Worm (Caenorhabditis elegans): ENCODE results near the gene jamp-1.

jamp-1 gene

DNA sequence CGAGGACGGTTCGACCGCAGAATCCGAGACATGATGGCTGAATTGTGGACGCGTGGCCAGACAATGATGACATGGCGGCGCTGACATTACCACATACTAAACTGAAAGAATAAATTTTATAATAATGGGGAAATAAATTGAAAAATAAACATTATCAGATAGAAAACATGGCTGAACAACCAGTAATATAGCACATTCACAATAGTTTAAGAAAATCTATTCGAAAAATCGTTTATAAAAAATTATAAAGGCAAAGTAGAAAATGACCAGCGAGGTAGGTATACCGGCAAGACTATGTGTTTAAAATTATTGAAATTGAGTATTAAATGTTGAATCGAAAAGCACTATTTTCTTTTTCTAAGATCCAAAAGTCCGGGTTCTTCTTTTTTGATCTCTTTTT lies at the start of gene jamp-1:
Gene jamp-1 (minus strand): TSS at position 101 of the 400 bp plus-strand sequence.
- TF ChIP-seq lin-13 (GFP tag; optimal IDR thresholded peaks at IDR 0.05) (no peak), unc-55 (GFP tag; optimal IDR thresholded peaks at IDR 0.05) (no peak), mdl-1 (tag; optimal IDR thresholded peaks at IDR 0.05) (no peak), blmp-1 (tag; optimal IDR thresholded peaks at IDR 0.05; ENCODE audit: insufficient read depth) (no peak), nhr-77 (tag; optimal IDR thresholded peaks at IDR 0.05) (no peak), ama-1 (optimal IDR thresholded peaks at IDR 0.05) (no peak), sma-3 (GFP tag; optimal IDR thresholded peaks at IDR 0.05) (no peak), nhr-25 (tag; optimal IDR thresholded peaks at IDR 0.05) (no peak), mab-5 (tag; optimal IDR thresholded peaks at IDR 0.05) (no peak), ztf-11 (tag; optimal IDR thresholded peaks at IDR 0.05) (no peak), sma-9 (GFP tag; optimal IDR thresholded peaks at IDR 0.05) (no peak), sma-9 (tag; optimal IDR thresholded peaks at IDR 0.05) (no peak), ZK546.5 (tag; optimal IDR thresholded peaks at IDR 0.05) (no peak), egl-27 (tag; optimal IDR thresholded peaks at IDR 0.05) (no peak), nhr-6 (tag; optimal IDR thresholded peaks at IDR 0.05) (no peak), nhr-23 (tag; optimal IDR thresholded peaks at IDR 0.05) (no peak), ztf-1 (GFP tag; conservative IDR thresholded peaks at IDR 0.05) (no peak), alr-1 (tag; optimal IDR thresholded peaks at IDR 0.05) (no peak), gmeb-1 (tag; optimal IDR thresholded peaks at IDR 0.05) (no peak), nhr-11 (tag; optimal IDR thresholded peaks at IDR 0.05) (no peak), nhr-21 (tag; optimal IDR thresholded peaks at IDR 0.05) (no peak)

ce11 chrV:6100492-6101004 lies 49.5 kb upstream of the jamp-1 start, which contains the start of gene crt-1:
TSS of gene crt-1 (minus strand) at chrV:6100542.
- TF ChIP-seq alr-1 (tag; optimal IDR thresholded peaks at IDR 0.05) (no peak), Y55F3AM.14 (GFP tag; optimal IDR thresholded peaks at IDR 0.05) (peak; percentile 78), unc-55 (GFP tag; optimal IDR thresholded peaks at IDR 0.05) (peak; percentile 79), ztf-1 (GFP tag; conservative IDR thresholded peaks at IDR 0.05) (no peak), nhr-10 (tag; optimal IDR thresholded peaks at IDR 0.05) (peak; percentile 46), nhr-77 (tag; optimal IDR thresholded peaks at IDR 0.05) (peak; percentile 58), aly-2 (tag; optimal IDR thresholded peaks at IDR 0.05) (no peak), nhr-11 (tag; optimal IDR thresholded peaks at IDR 0.05) (no peak), ceh-82 (tag; optimal IDR thresholded peaks at IDR 0.05) (peak; percentile 40), nhr-21 (tag; optimal IDR thresholded peaks at IDR 0.05) (peak; percentile 88), sma-3 (GFP tag; optimal IDR thresholded peaks at IDR 0.05) (peak; percentile 92), ceh-16 (tag; optimal IDR thresholded peaks at IDR 0.05) (peak; percentile 67), nhr-12 (tag; optimal IDR thresholded peaks at IDR 0.05) (no peak), R02D3.7 (tag; optimal IDR thresholded peaks at IDR 0.05) (peak; percentile 56), mab-5 (tag; optimal IDR thresholded peaks at IDR 0.05) (peak; percentile 90), snpc-4 (tag; optimal IDR thresholded peaks at IDR 0.05) (peak; percentile 57), nhr-237 (tag; optimal IDR thresholded peaks at IDR 0.05) (no peak), gmeb-1 (tag; optimal IDR thresholded peaks at IDR 0.05) (peak; percentile 87), ztf-11 (tag; optimal IDR thresholded peaks at IDR 0.05) (no peak), ztf-4 (tag; optimal IDR thresholded peaks at IDR 0.05) (peak; percentile 70), zag-1 (tag; optimal IDR thresholded peaks at IDR 0.05) (peak; percentile 60), crh-2 (tag; optimal IDR thresholded peaks at IDR 0.05) (peak; percentile 100), sem-4 (tag; optimal IDR thresholded peaks at IDR 0.05) (peak; percentile 89), lin-13 (GFP tag; optimal IDR thresholded peaks at IDR 0.05) (peak; percentile 95), lsy-2 (tag; optimal IDR thresholded peaks at IDR 0.05) (peak; percentile 89 to 95), sma-9 (GFP tag; optimal IDR thresholded peaks at IDR 0.05) (peak; percentile 77), sma-9 (tag; optimal IDR thresholded peaks at IDR 0.05) (no peak), F13H6.1 (tag; optimal IDR thresholded peaks at IDR 0.05) (peak; percentile 90), C34F6.9 (tag; optimal IDR thresholded peaks at IDR 0.05) (peak; percentile 95), nhr-23 (tag; optimal IDR thresholded peaks at IDR 0.05) (no peak), lin-39 (tag; optimal IDR thresholded peaks at IDR 0.05) (no peak), ZK546.5 (tag; optimal IDR thresholded peaks at IDR 0.05) (no peak), unc-62 (GFP tag; optimal IDR thresholded peaks at IDR 0.05) (peak; percentile 46), elt-3 (tag; optimal IDR thresholded peaks at IDR 0.05) (no peak), nhr-129 (tag; optimal IDR thresholded peaks at IDR 0.05) (peak; percentile 93), fos-1 (tag; optimal IDR thresholded peaks at IDR 0.05) (peak; percentile 76), elt-1 (tag; optimal IDR thresholded peaks at IDR 0.05) (no peak), mdl-1 (tag; optimal IDR thresholded peaks at IDR 0.05) (peak in 1 of 2 experiments; percentile 85), peb-1 (tag; optimal IDR thresholded peaks at IDR 0.05) (no peak), nhr-25 (tag; optimal IDR thresholded peaks at IDR 0.05) (peak; percentile 76), egl-27 (tag; optimal IDR thresholded peaks at IDR 0.05) (peak; percentile 73), dmd-4 (tag; optimal IDR thresholded peaks at IDR 0.05) (no peak), blmp-1 (tag; optimal IDR thresholded peaks at IDR 0.05; ENCODE audit: insufficient read depth) (no peak), nhr-6 (tag; optimal IDR thresholded peaks at IDR 0.05) (peak; percentile 37), mbf-1 (tag; optimal IDR thresholded peaks at IDR 0.05) (no peak), ama-1 (optimal IDR thresholded peaks at IDR 0.05) (peak; percentile 79), lin-11 (tag; optimal IDR thresholded peaks at IDR 0.05) (peak; percentile 90), skn-1 (tag; optimal IDR thresholded peaks at IDR 0.05) (peak; percentile 61), unc-39 (tag; optimal IDR thresholded peaks at IDR 0.05) (no peak)
